Worm (Caenorhabditis elegans): ENCODE measurements around the gene H06H21.11.

DNA sequence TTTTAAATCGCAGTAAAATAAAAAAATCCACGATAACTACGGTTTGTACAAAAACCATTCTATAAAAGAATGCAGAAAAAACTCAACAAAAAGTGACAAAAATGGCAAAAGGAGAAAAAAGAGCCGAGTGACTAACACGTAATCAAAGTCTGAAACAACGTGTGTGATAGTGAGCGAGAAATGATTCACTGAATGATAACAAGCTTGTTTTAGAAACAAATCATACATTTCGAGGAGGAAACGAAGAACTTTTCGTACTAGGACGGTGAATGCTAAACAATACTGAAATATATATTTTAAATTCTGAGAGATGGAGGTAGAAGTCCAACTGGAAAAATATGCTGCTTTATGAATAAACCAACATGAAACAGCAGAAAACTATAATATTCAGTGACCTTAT lies 34.9 kb upstream of the H06H21.11 start:
- TF ChIP-seq ref-2 (tag; optimal IDR thresholded peaks at IDR 0.05): no peak
- no peak for TF ChIP-seq ceh-9 (tag; optimal IDR thresholded peaks at IDR 0.05)
- TF ChIP-seq ets-4 (tag; optimal IDR thresholded peaks at IDR 0.05): no peak
- no peak for TF ChIP-seq nfya-1 (tag; optimal IDR thresholded peaks at IDR 0.05)
- no peak for TF ChIP-seq sox-4 (tag; optimal IDR thresholded peaks at IDR 0.05)
- no peak for TF ChIP-seq pha-4 (tag; optimal IDR thresholded peaks at IDR 0.05)
- no peak for TF ChIP-seq C08G9.2 (tag; optimal IDR thresholded peaks at IDR 0.05)

Measured in whole organism, late embryonic.